Worm (Caenorhabditis elegans) whole organism, mixed stage, embryonic: ENCODE data around the gene C16C8.22.

Experiments
- ces-1 ChIP-seq: fragments of 150-350 bp; optimal IDR thresholded peaks from 2 replicates; lab custom pipeline; 2014; ENCODE audit warnings: missing biosample characterization, missing genetic modification reagents, missing genetic modification characterization
- elt-1 ChIP-seq: sonication (generic microtip); optimal IDR thresholded peaks from 2 replicates; lab custom pipeline; 2017; ENCODE audit warnings: missing genetic modification characterization, mild to moderate bottlenecking, missing compliant biosample characterization, antibody characterized with exemption, moderate library complexity, borderline replicate concordance; ENCODE audit not compliant: insufficient read depth
- lsy-2 ChIP-seq: fragments of 150-350 bp; optimal IDR thresholded peaks from 2 replicates; lab custom pipeline; 2014; ENCODE audit warnings: missing biosample characterization, missing genetic modification characterization
- mab-5 ChIP-seq: fragments of 150-350 bp; optimal IDR thresholded peaks from 2 replicates; lab custom pipeline; 2014; ENCODE audit warnings: missing biosample characterization, missing genetic modification characterization
- mep-1 ChIP-seq: fragments of 150-350 bp; optimal IDR thresholded peaks from 2 replicates; lab custom pipeline; 2017; ENCODE audit warnings: missing biosample characterization, missing genetic modification reagents, missing genetic modification characterization, inconsistent platforms
- nhr-76 ChIP-seq: sonication (generic microtip); optimal IDR thresholded peaks from 2 replicates; lab custom pipeline; 2017; ENCODE audit warnings: missing biosample characterization, missing genetic modification characterization
- snpc-4 ChIP-seq: fragments of 150-350 bp; optimal IDR thresholded peaks from 2 replicates; lab custom pipeline; 2014; ENCODE audit warnings: missing biosample characterization, missing genetic modification characterization
- unc-39 ChIP-seq: fragments of 150-350 bp; optimal IDR thresholded peaks from 2 replicates; lab custom pipeline; 2014; ENCODE audit warnings: missing biosample characterization, missing genetic modification characterization
- ztf-11 ChIP-seq: fragments of 150-350 bp; optimal IDR thresholded peaks from 2 replicates; lab custom pipeline; 2014; ENCODE audit warnings: missing biosample characterization, missing genetic modification characterization

DNA sequence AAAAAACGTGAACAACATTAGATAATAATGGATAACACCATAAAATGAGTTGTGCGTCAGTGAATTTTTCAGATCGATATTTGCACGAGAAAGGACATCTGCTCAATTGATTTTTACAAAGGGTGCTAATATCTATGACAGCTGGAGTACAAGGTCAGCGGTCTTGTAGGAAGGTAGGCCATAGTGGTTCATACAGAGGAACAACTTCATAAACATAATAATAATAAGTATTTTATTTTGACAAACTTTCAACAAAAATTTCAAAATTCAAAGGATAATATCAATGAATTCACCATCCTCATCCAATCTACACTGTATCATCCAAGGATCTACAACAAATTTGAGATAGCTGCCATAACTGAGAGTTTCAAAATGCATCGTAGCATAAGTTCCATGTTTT is 34.1 kb upstream of the C16C8.22 start, which contains the start of gene fbxb-104:
- TF ChIP-seq mab-5 (tag; lab: Kevin White, UChicago), result no peak
- TF ChIP-seq lsy-2, result no peak
- TF ChIP-seq snpc-4 (tag; lab: Kevin White, UChicago), result no peak
- no peak for TF ChIP-seq elt-1
- no peak for TF ChIP-seq unc-39 (tag; lab: Kevin White, UChicago)
- TF ChIP-seq ztf-11 (tag; lab: Kevin White, UChicago), result no peak
- TF ChIP-seq ces-1 (GFP tag; lab: Kevin White, UChicago), result no peak
- TF ChIP-seq mep-1 (tag; lab: Kevin White, UChicago), result no peak
- no peak for TF ChIP-seq nhr-76 (tag; lab: Kevin White, UChicago)
